Fruit fly (Drosophila melanogaster) Kc167 (cell line): ENCODE data around the gene CG7789.

Experiments used
- Myc ChIP-seq: fragments of >200 bp; optimal IDR thresholded peaks from 2 replicates; lab custom pipeline; 2017; ENCODE audit warnings: missing external identifiers
- insv ChIP-seq: fragments of >200 bp; optimal IDR thresholded peaks from 3 replicates; lab custom pipeline; 2018; ENCODE audit warnings: missing external identifiers

dm6 chr3R:29777213-29777612 lies 25.8 kb upstream of the CG7789 start:
- no peak for TF ChIP-seq Myc (lab: Kevin White, UChicago)
- no peak for TF ChIP-seq insv (lab: Kevin White, UChicago)
